Worm (Caenorhabditis elegans): ENCODE results near the gene nduc-2.

ce11 chrIII:2816205-2816923 lies 29.7 kb downstream of the nduc-2 start:
- TF ChIP-seq fos-1 (tag; optimal IDR thresholded peaks at IDR 0.05) (no peak), xbp-1 (tag; optimal IDR thresholded peaks at IDR 0.05) (no peak), ama-1 (optimal IDR thresholded peaks at IDR 0.05) (no peak), lin-39 (tag; optimal IDR thresholded peaks at IDR 0.05) (no peak), nhr-76 (tag; optimal IDR thresholded peaks at IDR 0.05) (no peak), nhr-11 (tag; optimal IDR thresholded peaks at IDR 0.05) (no peak), alr-1 (tag; optimal IDR thresholded peaks at IDR 0.05; ENCODE audit: borderline replicate concordance) (no peak)
